Worm (Caenorhabditis elegans) whole organism, young adult: ENCODE results near the gene got-2.2.

ENCODE experiments used
- Y67H2A.10 ChIP-seq: fragments of 200-800 bp; sonication (Bioruptor generic); conservative IDR thresholded peaks from 2 replicates; pipeline ENCODE4 v1.3.6; 2022; ENCODE audit warnings: missing genetic modification reagents, missing genetic modification characterization, missing compliant biosample characterization
- mel-28 ChIP-seq: sonication (generic microtip); optimal IDR thresholded peaks from 2 replicates; lab custom pipeline; 2016; ENCODE audit warnings: borderline replicate concordance, mild to moderate bottlenecking, missing genetic modification characterization, missing compliant biosample characterization
- ztf-26 ChIP-seq: sonication (generic microtip); optimal IDR thresholded peaks from 2 replicates; lab custom pipeline; 2017; ENCODE audit warnings: missing genetic modification characterization, missing compliant biosample characterization

- TF ChIP-seq mel-28 (tag; lab: Kevin White, UChicago) (no peak), Y67H2A.10 (GFP tag; lab: Robert Waterston, UW) (no peak), ztf-26 (tag; lab: Kevin White, UChicago) (no peak)
Measured at ce11 chrX:6247869-6248268, 7.1 kb downstream of the got-2.2 start.
